Worm (Caenorhabditis elegans) whole organism, L2 larva: ENCODE measurements around the gene tap-1.

ENCODE experiments used
- C34F6.9 ChIP-seq: fragments of 150-350 bp; optimal IDR thresholded peaks from 2 replicates; lab custom pipeline; 2014; ENCODE audit warnings: missing biosample characterization, missing genetic modification characterization
- F13H6.1 ChIP-seq: sonication (generic microtip); optimal IDR thresholded peaks from 2 replicates; lab custom pipeline; 2016; ENCODE audit warnings: missing genetic modification characterization, missing compliant biosample characterization
- R02D3.7 ChIP-seq: fragments of 150-350 bp; optimal IDR thresholded peaks from 2 replicates; lab custom pipeline; 2014; ENCODE audit warnings: missing biosample characterization, missing genetic modification characterization
- Y55F3AM.14 ChIP-seq: fragments of 200-800 bp; sonication (Bioruptor generic); optimal IDR thresholded peaks from 2 replicates; lab custom pipeline; 2018; ENCODE audit warnings: mild to moderate bottlenecking, missing genetic modification characterization, missing compliant biosample characterization
- alr-1 ChIP-seq: fragments of 150-350 bp; optimal IDR thresholded peaks from 2 replicates; lab custom pipeline; 2014; ENCODE audit warnings: missing biosample characterization, missing genetic modification characterization
- blmp-1 ChIP-seq: sonication (generic microtip); optimal IDR thresholded peaks from 2 replicates; lab custom pipeline; 2017; ENCODE audit warnings: missing genetic modification characterization, mild to moderate bottlenecking, missing compliant biosample characterization, antibody characterized with exemption, moderate library complexity; ENCODE audit not compliant: insufficient read depth
- ceh-16 ChIP-seq: fragments of 150-350 bp; optimal IDR thresholded peaks from 2 replicates; lab custom pipeline; 2014; ENCODE audit warnings: missing biosample characterization, missing genetic modification characterization
- ceh-82 ChIP-seq: fragments of 150-350 bp; optimal IDR thresholded peaks from 2 replicates; lab custom pipeline; 2014; ENCODE audit warnings: missing biosample characterization, missing genetic modification characterization
- crh-2 ChIP-seq: sonication (generic microtip); optimal IDR thresholded peaks from 2 replicates; lab custom pipeline; 2017; ENCODE audit warnings: missing biosample characterization, missing genetic modification characterization
- dmd-4 ChIP-seq: sonication (generic microtip); optimal IDR thresholded peaks from 2 replicates; lab custom pipeline; 2017; ENCODE audit warnings: missing biosample characterization, missing genetic modification characterization
- egl-27 ChIP-seq: sonication (generic microtip); optimal IDR thresholded peaks from 3 replicates; lab custom pipeline; 2017; ENCODE audit warnings: missing biosample characterization, missing genetic modification reagents, missing genetic modification characterization
- elt-1 ChIP-seq: fragments of 150-350 bp; optimal IDR thresholded peaks from 2 replicates; lab custom pipeline; 2014; ENCODE audit warnings: missing biosample characterization, missing genetic modification characterization
- elt-3 ChIP-seq: sonication (generic microtip); optimal IDR thresholded peaks from 2 replicates; lab custom pipeline; 2017; ENCODE audit warnings: missing biosample characterization, missing genetic modification characterization
- fos-1 ChIP-seq: fragments of 150-350 bp; optimal IDR thresholded peaks from 2 replicates; lab custom pipeline; 2014; ENCODE audit warnings: missing biosample characterization, missing genetic modification characterization
- gmeb-1 ChIP-seq: fragments of 150-350 bp; optimal IDR thresholded peaks from 2 replicates; lab custom pipeline; 2014; ENCODE audit warnings: missing biosample characterization, missing genetic modification characterization
- lin-11 ChIP-seq: fragments of 150-350 bp; sonication (generic microtip); optimal IDR thresholded peaks from 2 replicates; lab custom pipeline; 2014; ENCODE audit warnings: missing biosample characterization, missing genetic modification characterization, inconsistent platforms, mixed read lengths
- lin-39 ChIP-seq: fragments of 150-350 bp; optimal IDR thresholded peaks from 2 replicates; lab custom pipeline; 2014; ENCODE audit warnings: missing biosample characterization, missing genetic modification reagents, missing genetic modification characterization
- lsy-2 ChIP-seq, 2 experiments: fragments of 150-350 bp in 1 of 2; sonication (generic microtip) in 1 of 2; optimal IDR thresholded peaks; 2 replicates each; lab custom pipeline; 2014 to 2017; ENCODE audit warnings: missing biosample characterization in 2 of 2, missing genetic modification characterization in 2 of 2
- nhr-10 ChIP-seq: sonication (generic microtip); optimal IDR thresholded peaks from 2 replicates; lab custom pipeline; 2017; ENCODE audit warnings: missing biosample characterization, missing genetic modification characterization
- nhr-11 ChIP-seq: fragments of 150-350 bp; optimal IDR thresholded peaks from 2 replicates; lab custom pipeline; 2014; ENCODE audit warnings: missing biosample characterization, missing genetic modification characterization
- nhr-12 ChIP-seq: fragments of 150-350 bp; optimal IDR thresholded peaks from 2 replicates; lab custom pipeline; 2014; ENCODE audit warnings: missing biosample characterization, missing genetic modification characterization
- nhr-129 ChIP-seq: fragments of 150-350 bp; optimal IDR thresholded peaks from 2 replicates; lab custom pipeline; 2014; ENCODE audit warnings: missing biosample characterization, missing genetic modification characterization
- nhr-21 ChIP-seq: fragments of 150-350 bp; optimal IDR thresholded peaks from 2 replicates; lab custom pipeline; 2014; ENCODE audit warnings: missing biosample characterization, missing genetic modification characterization
- nhr-23 ChIP-seq: fragments of 150-350 bp; optimal IDR thresholded peaks from 2 replicates; lab custom pipeline; 2014; ENCODE audit warnings: missing biosample characterization, missing genetic modification reagents, missing genetic modification characterization
- nhr-237 ChIP-seq: fragments of 150-350 bp; optimal IDR thresholded peaks from 2 replicates; lab custom pipeline; 2014; ENCODE audit warnings: missing biosample characterization, missing genetic modification characterization
- nhr-25 ChIP-seq: fragments of 150-350 bp; sonication (generic microtip); optimal IDR thresholded peaks from 3 replicates; lab custom pipeline; 2014; ENCODE audit warnings: missing biosample characterization, missing genetic modification characterization
- nhr-6 ChIP-seq: fragments of 150-350 bp; optimal IDR thresholded peaks from 2 replicates; lab custom pipeline; 2014; ENCODE audit warnings: missing biosample characterization, missing genetic modification characterization
- nhr-77 ChIP-seq: fragments of 150-350 bp; optimal IDR thresholded peaks from 2 replicates; lab custom pipeline; 2014; ENCODE audit warnings: missing biosample characterization, missing genetic modification characterization
- peb-1 ChIP-seq: fragments of 150-350 bp; optimal IDR thresholded peaks from 2 replicates; lab custom pipeline; 2014; ENCODE audit warnings: missing biosample characterization, missing genetic modification characterization
- sem-4 ChIP-seq: fragments of 150-350 bp; optimal IDR thresholded peaks from 2 replicates; lab custom pipeline; 2014; ENCODE audit warnings: missing biosample characterization, missing genetic modification reagents, missing genetic modification characterization
- skn-1 ChIP-seq: sonication (generic microtip); optimal IDR thresholded peaks from 2 replicates; lab custom pipeline; 2017; ENCODE audit warnings: missing biosample characterization, missing genetic modification characterization
- sma-3 ChIP-seq: sonication (generic microtip); optimal IDR thresholded peaks from 2 replicates; lab custom pipeline; 2016; ENCODE audit warnings: missing genetic modification reagents, missing genetic modification characterization, missing compliant biosample characterization
- sma-9 ChIP-seq, 2 experiments: fragments of 150-350 bp in 1 of 2; sonication (generic microtip) in 1 of 2; optimal IDR thresholded peaks; 2 replicates each; lab custom pipeline; 2014 to 2016; ENCODE audit warnings: missing genetic modification characterization in 2 of 2, mild to moderate bottlenecking in 1 of 2, missing biosample characterization in 1 of 2, missing compliant biosample characterization in 1 of 2, missing genetic modification reagents in 1 of 2, moderate library complexity in 1 of 2
- snpc-4 ChIP-seq: fragments of 150-350 bp; optimal IDR thresholded peaks from 2 replicates; lab custom pipeline; 2014; ENCODE audit warnings: missing biosample characterization, missing genetic modification characterization
- unc-39 ChIP-seq: fragments of 150-350 bp; optimal IDR thresholded peaks from 2 replicates; lab custom pipeline; 2014; ENCODE audit warnings: missing biosample characterization, missing genetic modification characterization
- zag-1 ChIP-seq: fragments of 150-350 bp; optimal IDR thresholded peaks from 2 replicates; lab custom pipeline; 2014; ENCODE audit warnings: missing biosample characterization, missing genetic modification characterization
- ztf-1 ChIP-seq: fragments of 200-800 bp; sonication (Bioruptor generic); conservative IDR thresholded peaks from 2 replicates; pipeline ENCODE4 v1.3.6; 2022; ENCODE audit warnings: missing genetic modification characterization, missing compliant biosample characterization
- ztf-11 ChIP-seq: sonication (generic microtip); optimal IDR thresholded peaks from 2 replicates; lab custom pipeline; 2017; ENCODE audit warnings: missing biosample characterization, missing genetic modification characterization
- ztf-4 ChIP-seq: fragments of 150-350 bp; optimal IDR thresholded peaks from 2 replicates; lab custom pipeline; 2014; ENCODE audit warnings: missing biosample characterization, missing genetic modification characterization

Gene tap-1

DNA sequence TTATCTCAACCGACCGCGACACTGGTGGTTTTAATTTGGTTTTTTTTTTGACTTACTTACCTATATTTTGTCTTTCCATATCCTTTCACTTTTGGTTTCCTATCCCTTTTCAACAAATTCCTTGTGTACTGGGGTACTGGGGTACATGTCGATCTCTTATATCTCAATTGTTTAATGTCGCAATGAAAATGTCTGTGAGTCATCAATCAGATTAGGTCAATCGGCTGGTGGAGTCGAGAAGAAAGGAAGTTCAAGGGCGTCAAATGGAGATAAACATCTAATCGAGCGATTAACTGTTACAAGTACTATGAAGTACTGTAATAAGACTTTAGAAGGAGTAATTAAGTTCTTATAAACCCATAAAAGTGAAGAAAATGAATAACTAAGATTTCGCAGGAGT lies 13.5 kb upstream of the tap-1 start (continued):
- TF ChIP-seq nhr-11 (tag; lab: Kevin White, UChicago) (no peak), nhr-237 (tag; lab: Kevin White, UChicago) (no peak), zag-1 (tag; lab: Kevin White, UChicago) (no peak), elt-1 (tag; lab: Kevin White, UChicago) (peak; percentile 90), sma-3 (GFP tag; lab: Kevin White, UChicago) (peak; percentile 79), nhr-77 (tag; lab: Kevin White, UChicago) (no peak), nhr-21 (peak; percentile 45), alr-1 (no peak)

DNA sequence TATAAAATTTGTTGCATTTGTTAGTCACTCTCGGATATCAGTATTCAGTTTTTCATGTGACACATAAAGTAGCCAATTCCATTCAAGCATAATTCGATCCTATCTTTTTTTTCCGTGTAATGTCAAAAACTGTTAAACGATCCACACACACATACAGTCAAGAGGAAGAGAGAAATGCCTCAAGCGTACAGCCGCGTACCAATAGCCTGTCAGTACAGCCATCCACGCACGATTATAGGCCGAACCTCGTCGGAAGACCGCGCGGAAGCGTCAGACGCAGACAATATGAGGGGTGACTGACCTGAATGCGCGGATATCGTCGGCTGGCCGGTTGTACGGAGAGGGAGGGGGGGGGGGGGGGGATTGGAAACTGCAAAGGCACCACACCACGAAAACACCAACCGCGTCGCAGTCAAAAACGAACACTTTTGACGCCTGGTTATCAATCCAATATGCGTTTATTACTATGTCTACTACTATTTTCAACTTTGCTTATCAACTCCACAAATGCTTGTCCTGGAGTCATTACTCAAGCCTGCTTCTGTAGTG lies 11.8 kb upstream of the tap-1 start, which contains the start of gene let-4:
let-4 (plus strand) TSS at position 357 of the 549 bp plus-strand sequence.
- TF ChIP-seq snpc-4 (tag; lab: Kevin White, UChicago) (no peak), alr-1 (no peak), gmeb-1 (tag; lab: Kevin White, UChicago) (no peak), nhr-10 (no peak), C34F6.9 (tag; lab: Kevin White, UChicago) (no peak), lin-39 (tag; lab: Kevin White, UChicago) (no peak), nhr-129 (no peak), nhr-25 (tag; lab: Kevin White, UChicago) (no peak), crh-2 (tag; lab: Kevin White, UChicago) (no peak), lsy-2 (tag; optimal IDR thresholded peaks at IDR 0.05; lab: Kevin White, UChicago) (no peak), Y55F3AM.14 (GFP tag; lab: Kevin White, UChicago) (no peak), ztf-4 (tag; lab: Kevin White, UChicago) (no peak), fos-1 (tag; lab: Kevin White, UChicago) (no peak), F13H6.1 (tag; lab: Kevin White, UChicago) (no peak), R02D3.7 (tag; lab: Kevin White, UChicago) (no peak), sma-3 (GFP tag; lab: Kevin White, UChicago) (no peak), nhr-6 (tag; lab: Kevin White, UChicago) (no peak)

DNA sequence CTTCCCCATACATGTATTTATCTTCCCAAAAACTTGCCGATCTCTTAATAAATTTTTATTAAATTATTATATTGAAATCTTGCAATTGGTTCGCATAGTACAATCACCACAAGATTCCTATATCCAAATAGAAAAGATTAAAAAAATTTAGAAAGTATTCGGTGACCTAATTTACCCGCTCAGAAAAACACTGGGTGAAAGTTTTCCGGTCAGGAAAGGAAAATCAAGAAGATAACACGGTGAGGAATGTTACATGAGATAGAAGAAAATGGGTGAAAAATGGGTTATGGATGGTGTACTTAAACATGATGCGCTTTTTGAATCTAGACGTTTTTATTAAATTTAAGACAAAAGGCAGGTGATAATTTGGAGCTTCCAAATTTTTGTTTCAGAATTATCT lies 8.6 kb upstream of the tap-1 start:
- TF ChIP-seq unc-39 (tag; lab: Kevin White, UChicago) = no peak
- peak; percentile 78 for TF ChIP-seq blmp-1 (tag; lab: Kevin White, UChicago)
- no peak for TF ChIP-seq ztf-1
- no peak for TF ChIP-seq sem-4 (tag; lab: Kevin White, UChicago)
- no peak for TF ChIP-seq nhr-12 (tag; lab: Kevin White, UChicago)
- TF ChIP-seq ceh-82 = no peak
- no peak for TF ChIP-seq lin-39 (tag; lab: Kevin White, UChicago)

DNA sequence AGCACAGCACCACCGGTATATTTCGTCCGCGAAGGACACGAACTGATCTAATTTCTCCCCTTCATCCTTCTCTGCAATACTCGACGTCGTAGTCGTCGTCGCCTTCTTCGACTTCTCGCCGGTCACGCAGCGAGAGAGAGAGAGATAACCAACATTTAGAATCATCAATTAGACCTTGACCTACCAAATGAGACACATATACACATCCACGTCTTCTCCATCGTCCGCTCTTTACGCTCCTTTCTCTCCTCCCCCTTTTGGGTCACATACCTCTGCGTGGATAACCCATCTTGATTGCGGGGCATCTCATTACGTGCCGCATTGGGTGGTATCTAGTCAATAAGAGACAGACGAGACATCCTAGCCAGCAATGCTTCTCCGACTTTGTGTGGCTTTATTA lies 8.0 kb upstream of the tap-1 start, which contains the start of gene sym-1:
sym-1 (plus strand) TSS at position 194 of the 400 bp plus-strand sequence.
- TF ChIP-seq elt-1 (tag; lab: Kevin White, UChicago) (peak; percentile 22), dmd-4 (tag; lab: Kevin White, UChicago) (no peak), ztf-11 (tag; lab: Kevin White, UChicago) (no peak), nhr-23 (tag; lab: Kevin White, UChicago) (no peak), nhr-77 (tag; lab: Kevin White, UChicago) (no peak), peb-1 (tag; lab: Kevin White, UChicago) (no peak), sma-9 (GFP tag; optimal IDR thresholded peaks at IDR 0.05; lab: Kevin White, UChicago) (peak; percentile 62), sma-9 (tag; optimal IDR thresholded peaks at IDR 0.05; lab: Kevin White, UChicago) (no peak), lin-11 (tag; lab: Kevin White, UChicago) (no peak), nhr-21 (peak; percentile 64), sma-3 (GFP tag; lab: Kevin White, UChicago) (peak; percentile 7), blmp-1 (tag; lab: Kevin White, UChicago) (peak; percentile 37), nhr-25 (tag; lab: Kevin White, UChicago) (peak; percentile 2), skn-1 (no peak), ceh-16 (tag; lab: Kevin White, UChicago) (peak; percentile 60), zag-1 (tag; lab: Kevin White, UChicago) (no peak), nhr-237 (tag; lab: Kevin White, UChicago) (no peak), fos-1 (tag; lab: Kevin White, UChicago) (peak; percentile 18), sem-4 (tag; lab: Kevin White, UChicago) (peak; percentile 25), lsy-2 (tag; optimal IDR thresholded peaks at IDR 0.05; lab: Kevin White, UChicago) (peak in 1 of 2 experiments; percentile 12), egl-27 (tag; lab: Kevin White, UChicago) (no peak), ztf-4 (tag; lab: Kevin White, UChicago) (no peak), elt-3 (tag; lab: Kevin White, UChicago) (no peak)
